Fruit fly (Drosophila melanogaster) whole organism, wandering third instar larva: ENCODE measurements around the gene CG42246.

ENCODE experiments used
- Abd-B ChIP-seq: fragments of >200 bp; optimal IDR thresholded peaks from 2 replicates; lab custom pipeline; 2017; ENCODE audit warnings: missing biosample characterization, missing genetic modification characterization
- CG32264 ChIP-seq: fragments of 200-800 bp; sonication (Bioruptor generic); optimal IDR thresholded peaks from 2 replicates; lab custom pipeline; 2016; ENCODE audit warnings: missing biosample characterization, missing genetic modification characterization
- Hr83 ChIP-seq: fragments of 200-300 bp; sonication (Bioruptor generic); optimal IDR thresholded peaks from 2 replicates; lab custom pipeline; 2016; ENCODE audit warnings: missing biosample characterization, mild to moderate bottlenecking, missing genetic modification characterization, moderate library complexity; ENCODE audit not compliant: poor library complexity, severe bottlenecking
- Sp1 ChIP-seq: fragments of 200-800 bp; sonication (Bioruptor generic); optimal IDR thresholded peaks from 3 replicates; lab custom pipeline; 2019; ENCODE audit warnings: missing biosample characterization, mild to moderate bottlenecking, missing genetic modification characterization, moderate library complexity
- dsf ChIP-seq: sonication (Bioruptor generic); optimal IDR thresholded peaks from 2 replicates; lab custom pipeline; 2016; ENCODE audit warnings: missing biosample characterization, missing genetic modification characterization, borderline replicate concordance
- jim ChIP-seq: fragments of 175-275, 200-325 bp; sonication (Bioruptor generic); optimal IDR thresholded peaks from 2 replicates; lab custom pipeline; 2016; ENCODE audit warnings: missing biosample characterization, mild to moderate bottlenecking, missing genetic modification characterization
- psq ChIP-seq: fragments of 200-800 bp; sonication (Bioruptor generic); optimal IDR thresholded peaks from 3 replicates; lab custom pipeline; 2017; ENCODE audit warnings: missing biosample characterization, mild to moderate bottlenecking, missing genetic modification characterization, moderate library complexity
- sage ChIP-seq: fragments of 200-800 bp; sonication (Bioruptor generic); optimal IDR thresholded peaks from 2 replicates; lab custom pipeline; 2016; ENCODE audit warnings: missing biosample characterization, mild to moderate bottlenecking, missing genetic modification characterization
- sv ChIP-seq: fragments of 200-800 bp; sonication (Bioruptor generic); optimal IDR thresholded peaks from 3 replicates; lab custom pipeline; 2016; ENCODE audit warnings: missing biosample characterization, missing genetic modification characterization

- no peak for TF ChIP-seq jim (GFP tag; lab: Kevin White, UChicago)
- no peak for TF ChIP-seq psq (GFP tag; lab: Kevin White, UChicago)
- TF ChIP-seq dsf (GFP tag; lab: Kevin White, UChicago) = no peak
- no peak for TF ChIP-seq sv (GFP tag; lab: Kevin White, UChicago)
- no peak for TF ChIP-seq Sp1 (GFP tag; lab: Kevin White, UChicago)
- TF ChIP-seq Hr83 (GFP tag; lab: Kevin White, UChicago) = no peak
- no peak for TF ChIP-seq CG32264 (GFP tag; lab: Kevin White, UChicago)
- TF ChIP-seq Abd-B (GFP tag; lab: Kevin White, UChicago) = no peak
- no peak for TF ChIP-seq sage (GFP tag; lab: Kevin White, UChicago)
Observed at dm6 chrX:7416953-7417352, 5.2 kb upstream of the CG42246 start, which contains the start of gene CG34337.
